Worm (Caenorhabditis elegans): ENCODE measurements around the gene R08D7.7.

Gene R08D7.7

DNA sequence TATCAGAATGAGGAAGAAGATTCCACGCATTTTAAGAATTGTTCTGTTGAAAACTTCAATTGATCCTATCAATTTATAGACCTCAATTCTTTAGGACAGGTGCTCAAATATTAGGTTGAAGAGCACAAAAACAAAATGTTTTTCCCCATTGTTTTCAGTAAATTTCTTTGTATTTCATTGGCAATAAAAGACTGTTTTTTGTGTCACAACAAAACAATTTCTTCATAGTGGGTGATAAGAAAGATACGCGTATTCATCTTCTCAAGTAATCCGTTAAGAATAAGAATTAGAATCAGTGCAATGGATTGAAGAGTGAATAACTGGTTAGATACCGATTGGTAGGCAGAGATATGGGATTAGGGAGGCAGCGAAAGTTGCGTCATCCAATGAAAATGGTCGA, 29.2 kb upstream of the R08D7.7 start, which contains the start of gene ZK643.6:
TSS of gene ZK643.6 (minus strand) at position 101 of the 400 bp plus-strand sequence.
- TF ChIP-seq unc-62 (GFP tag; optimal IDR thresholded peaks at IDR 0.05) (no peak), nhr-23 (tag; optimal IDR thresholded peaks at IDR 0.05) (no peak), ceh-82 (tag; optimal IDR thresholded peaks at IDR 0.05) (no peak), ama-1 (optimal IDR thresholded peaks at IDR 0.05) (no peak), egl-27 (tag; optimal IDR thresholded peaks at IDR 0.05) (no peak), R02D3.7 (tag; optimal IDR thresholded peaks at IDR 0.05) (no peak), nhr-25 (tag; optimal IDR thresholded peaks at IDR 0.05) (no peak), nhr-237 (tag; optimal IDR thresholded peaks at IDR 0.05) (no peak), ztf-1 (GFP tag; conservative IDR thresholded peaks at IDR 0.05) (no peak), mab-5 (tag; optimal IDR thresholded peaks at IDR 0.05) (no peak), aly-2 (tag; optimal IDR thresholded peaks at IDR 0.05) (no peak), ztf-11 (tag; optimal IDR thresholded peaks at IDR 0.05) (no peak), Y55F3AM.14 (GFP tag; optimal IDR thresholded peaks at IDR 0.05) (no peak), mbf-1 (tag; optimal IDR thresholded peaks at IDR 0.05) (no peak)

DNA sequence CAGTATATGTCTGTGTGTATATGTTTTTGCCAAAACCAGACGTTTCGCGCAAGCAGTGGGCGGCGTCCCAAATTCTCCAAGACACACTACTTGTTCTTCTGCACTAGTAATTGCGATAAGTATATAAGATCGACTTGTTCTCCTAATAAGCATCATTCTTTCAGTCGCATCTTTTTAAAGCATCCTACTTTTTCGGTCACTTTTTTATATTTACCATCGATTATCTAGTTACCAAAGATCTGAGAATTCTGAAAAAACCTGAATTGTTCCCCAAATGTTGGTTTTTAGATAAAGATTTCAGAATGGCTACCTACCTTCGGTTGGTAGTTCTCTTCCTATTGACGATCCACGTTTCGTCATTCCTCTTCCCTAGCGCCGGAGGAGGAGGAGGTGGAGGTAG, 27.9 kb upstream of the R08D7.7 start, which contains the start of gene grl-25:
TSS of gene grl-25 (plus strand) at position 301 of the 400 bp plus-strand sequence.
- TF ChIP-seq ZK546.5 (tag; optimal IDR thresholded peaks at IDR 0.05) (no peak), elt-3 (tag; optimal IDR thresholded peaks at IDR 0.05) (no peak), egl-27 (tag; optimal IDR thresholded peaks at IDR 0.05) (no peak), lin-11 (tag; optimal IDR thresholded peaks at IDR 0.05) (no peak), mab-5 (tag; optimal IDR thresholded peaks at IDR 0.05) (no peak), nhr-129 (tag; optimal IDR thresholded peaks at IDR 0.05) (no peak), nhr-77 (tag; optimal IDR thresholded peaks at IDR 0.05) (no peak)

DNA sequence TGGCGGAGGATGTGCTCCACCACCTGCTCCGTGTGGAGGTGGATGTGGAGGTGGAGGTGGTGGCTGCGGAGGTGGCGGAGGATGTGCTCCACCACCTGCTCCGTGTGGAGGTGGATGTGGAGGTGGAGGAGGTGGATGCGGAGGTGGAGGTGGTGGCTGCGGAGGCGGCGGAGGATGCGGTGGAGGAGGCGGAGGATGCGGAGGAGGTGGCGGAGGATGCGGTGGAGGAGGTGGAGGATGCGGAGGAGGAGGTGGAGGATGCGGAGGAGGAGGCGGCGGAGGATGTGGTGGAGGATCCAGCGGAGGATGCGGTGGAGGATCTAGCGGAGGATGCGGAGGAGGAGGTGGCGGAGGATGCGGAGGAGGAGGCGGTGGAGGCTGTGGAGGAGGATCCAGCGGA, 27.4 kb upstream of the R08D7.7 start:
- TF ChIP-seq zag-1 (tag; optimal IDR thresholded peaks at IDR 0.05), result no peak
- no peak for TF ChIP-seq unc-62 (GFP tag; optimal IDR thresholded peaks at IDR 0.05)
- TF ChIP-seq unc-55 (GFP tag; optimal IDR thresholded peaks at IDR 0.05), result no peak
- TF ChIP-seq elt-1 (tag; optimal IDR thresholded peaks at IDR 0.05), result no peak
- TF ChIP-seq lin-39 (tag; optimal IDR thresholded peaks at IDR 0.05), result no peak
- TF ChIP-seq nhr-237 (tag; optimal IDR thresholded peaks at IDR 0.05), result no peak
- no peak for TF ChIP-seq gmeb-1 (tag; optimal IDR thresholded peaks at IDR 0.05)
- no peak for TF ChIP-seq snpc-4 (tag; optimal IDR thresholded peaks at IDR 0.05)
- TF ChIP-seq nhr-12 (tag; optimal IDR thresholded peaks at IDR 0.05), result no peak
- TF ChIP-seq skn-1 (tag; optimal IDR thresholded peaks at IDR 0.05), result no peak
- no peak for TF ChIP-seq sma-9 (GFP tag; optimal IDR thresholded peaks at IDR 0.05)
- no peak for TF ChIP-seq sma-9 (tag; optimal IDR thresholded peaks at IDR 0.05)
- TF ChIP-seq lin-13 (GFP tag; optimal IDR thresholded peaks at IDR 0.05), result no peak
- no peak for TF ChIP-seq nhr-11 (tag; optimal IDR thresholded peaks at IDR 0.05)
- TF ChIP-seq crh-2 (tag; optimal IDR thresholded peaks at IDR 0.05), result no peak
- TF ChIP-seq F13H6.1 (tag; optimal IDR thresholded peaks at IDR 0.05), result no peak
- no peak for TF ChIP-seq blmp-1 (tag; optimal IDR thresholded peaks at IDR 0.05; ENCODE audit: insufficient read depth)
- TF ChIP-seq dmd-4 (tag; optimal IDR thresholded peaks at IDR 0.05), result no peak
- TF ChIP-seq nhr-77 (tag; optimal IDR thresholded peaks at IDR 0.05), result no peak

DNA sequence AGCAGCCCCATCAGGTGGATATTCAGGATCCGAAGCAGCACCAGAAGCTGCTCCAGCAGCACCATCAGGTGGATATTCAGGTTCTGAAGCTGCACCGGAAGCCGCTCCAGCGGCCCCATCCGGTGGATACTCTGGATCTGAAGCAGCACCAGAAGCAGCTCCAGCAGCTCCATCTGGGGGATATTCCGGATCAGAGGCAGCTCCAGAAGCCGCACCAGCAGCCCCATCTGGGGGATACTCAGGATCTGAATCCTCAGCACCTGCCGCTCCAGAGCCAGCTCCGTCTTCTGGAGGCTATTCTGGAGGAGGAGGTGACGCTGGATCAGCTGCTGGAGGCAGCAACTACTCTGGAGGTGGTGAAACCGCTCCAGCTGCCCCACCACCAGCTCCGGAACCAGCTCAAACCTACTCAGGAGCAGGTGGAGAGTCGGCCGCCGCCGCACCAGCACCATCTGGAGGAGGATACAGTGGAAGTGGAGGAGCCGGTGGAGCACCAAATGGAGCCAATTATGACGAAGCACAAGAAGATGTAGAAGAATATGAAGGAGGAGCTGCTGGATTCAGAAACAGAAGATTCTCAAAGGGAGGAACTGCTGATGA, 25.1 kb upstream of the R08D7.7 start:
- TF ChIP-seq lsy-2 (tag; optimal IDR thresholded peaks at IDR 0.05) (no peak), blmp-1 (tag; optimal IDR thresholded peaks at IDR 0.05; ENCODE audit: insufficient read depth) (no peak), ceh-82 (tag; optimal IDR thresholded peaks at IDR 0.05) (no peak), nhr-129 (tag; optimal IDR thresholded peaks at IDR 0.05) (no peak), lin-39 (tag; optimal IDR thresholded peaks at IDR 0.05) (no peak), nhr-25 (tag; optimal IDR thresholded peaks at IDR 0.05) (no peak), nhr-10 (tag; optimal IDR thresholded peaks at IDR 0.05) (no peak), egl-27 (tag; optimal IDR thresholded peaks at IDR 0.05) (no peak), elt-1 (tag; optimal IDR thresholded peaks at IDR 0.05) (no peak), R02D3.7 (tag; optimal IDR thresholded peaks at IDR 0.05) (no peak), nhr-6 (tag; optimal IDR thresholded peaks at IDR 0.05) (no peak), nhr-77 (tag; optimal IDR thresholded peaks at IDR 0.05) (no peak), mab-5 (tag; optimal IDR thresholded peaks at IDR 0.05) (no peak), gmeb-1 (tag; optimal IDR thresholded peaks at IDR 0.05) (no peak), nhr-11 (tag; optimal IDR thresholded peaks at IDR 0.05) (no peak)

Measured in whole organism, L2 larva.